Worm (Caenorhabditis elegans) whole organism, L4/young adult: ENCODE measurements around the gene twk-39.

Experiments used
- dao-5 ChIP-seq: sonication (generic microtip); optimal IDR thresholded peaks from 2 replicates; lab custom pipeline; 2016; ENCODE audit warnings: missing genotype, missing genetic modification characterization, moderate library complexity, missing compliant biosample characterization
- him-1 ChIP-seq: sonication (generic microtip); optimal IDR thresholded peaks from 2 replicates; lab custom pipeline; 2016; ENCODE audit warnings: missing genotype, missing genetic modification reagents, missing genetic modification characterization, missing compliant biosample characterization

ce11 chrIII:11785961-11786360 is 9.6 kb upstream of the twk-39 start, which contains the start of gene tbx-38:
- TF ChIP-seq him-1 (tag; lab: Kevin White, UChicago) = no peak
- no peak for TF ChIP-seq dao-5 (tag; lab: Kevin White, UChicago)
